Worm (Caenorhabditis elegans) whole organism, mixed stage, embryonic: ENCODE results near the gene athp-1.

Source experiments
- M03D4.4 ChIP-seq: sonication (generic microtip); optimal IDR thresholded peaks from 2 replicates; lab custom pipeline; 2017; ENCODE audit warnings: mild to moderate bottlenecking, missing genetic modification characterization, missing compliant biosample characterization
- elt-1 ChIP-seq: sonication (generic microtip); optimal IDR thresholded peaks from 2 replicates; lab custom pipeline; 2017; ENCODE audit warnings: missing genetic modification characterization, mild to moderate bottlenecking, missing compliant biosample characterization, antibody characterized with exemption, moderate library complexity, borderline replicate concordance; ENCODE audit not compliant: insufficient read depth
- elt-3 ChIP-seq: fragments of 150-350 bp; optimal IDR thresholded peaks from 2 replicates; lab custom pipeline; 2014; ENCODE audit warnings: missing biosample characterization, missing genetic modification characterization
- lin-13 ChIP-seq: fragments of 150-350 bp; optimal IDR thresholded peaks from 2 replicates; lab custom pipeline; 2014; ENCODE audit warnings: missing biosample characterization, missing genetic modification characterization
- lin-32 ChIP-seq: fragments of 200-800 bp; sonication (Bioruptor generic); optimal IDR thresholded peaks from 2 replicates; lab custom pipeline; 2018; ENCODE audit warnings: mild to moderate bottlenecking, missing genetic modification characterization, missing compliant biosample characterization
- lsy-2 ChIP-seq: fragments of 150-350 bp; optimal IDR thresholded peaks from 2 replicates; lab custom pipeline; 2014; ENCODE audit warnings: missing biosample characterization, missing genetic modification characterization
- mep-1 ChIP-seq: fragments of 150-350 bp; optimal IDR thresholded peaks from 2 replicates; lab custom pipeline; 2017; ENCODE audit warnings: missing biosample characterization, missing genetic modification reagents, missing genetic modification characterization, inconsistent platforms
- nhr-12 ChIP-seq: fragments of 150-350 bp; optimal IDR thresholded peaks from 2 replicates; lab custom pipeline; 2014; ENCODE audit warnings: missing biosample characterization, missing genetic modification characterization
- nhr-237 ChIP-seq: fragments of 150-350 bp; optimal IDR thresholded peaks from 2 replicates; lab custom pipeline; 2014; ENCODE audit warnings: missing biosample characterization, missing genetic modification characterization
- sptf-1 ChIP-seq: sonication (generic microtip); optimal IDR thresholded peaks from 2 replicates; lab custom pipeline; 2017; ENCODE audit warnings: mild to moderate bottlenecking, missing genetic modification characterization, moderate library complexity, missing compliant biosample characterization
- unc-62 ChIP-seq: fragments of 150-350 bp; optimal IDR thresholded peaks from 2 replicates; lab custom pipeline; 2014; ENCODE audit warnings: missing biosample characterization, missing genetic modification reagents, missing genetic modification characterization
- ztf-11 ChIP-seq: fragments of 150-350 bp; optimal IDR thresholded peaks from 2 replicates; lab custom pipeline; 2014; ENCODE audit warnings: missing biosample characterization, missing genetic modification characterization

ce11 chrIII:10868653-10869392 is 12.7 kb upstream of the athp-1 start, which contains the start of the genes cey-4 and vps-50:
- TF ChIP-seq mep-1 (tag; lab: Kevin White, UChicago) (peak; percentile 44), lin-13 (tag; lab: Kevin White, UChicago) (no peak), nhr-237 (tag; lab: Kevin White, UChicago) (no peak), lsy-2 (peak; percentile 9), elt-1 (no peak), ztf-11 (no peak), unc-62 (GFP tag; lab: Kevin White, UChicago) (no peak), nhr-12 (tag; lab: Kevin White, UChicago) (no peak), M03D4.4 (tag; lab: Kevin White, UChicago) (no peak), lin-32 (no peak), sptf-1 (peak; percentile 23), elt-3 (tag; lab: Kevin White, UChicago) (no peak)
